Worm (Caenorhabditis elegans): ENCODE measurements around the gene tag-281.

tag-281 gene

DNA sequence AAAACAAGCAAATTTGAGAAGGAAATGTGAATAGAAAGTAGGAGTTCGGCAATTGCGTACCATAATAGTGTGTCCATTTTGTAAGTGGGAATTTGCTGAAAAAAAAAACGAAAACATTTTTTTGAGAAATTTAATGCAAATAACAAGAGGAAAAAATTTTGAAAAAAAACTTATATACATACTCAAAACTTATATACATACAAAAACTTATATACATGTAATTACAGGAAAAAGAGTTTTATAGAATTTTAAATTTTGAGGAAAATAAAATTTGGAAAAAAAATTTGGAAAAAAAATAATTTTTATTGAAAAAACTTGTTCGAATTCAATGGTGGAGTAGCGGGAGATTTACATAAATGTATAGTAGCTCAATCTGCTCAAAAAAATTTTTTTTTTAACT is 43.2 kb downstream of the tag-281 start, which contains the start of gene ador-1:
TSS of gene ador-1 (minus strand) at position 101 of the 400 bp plus-strand sequence.
- TF ChIP-seq fkh-10 (GFP tag; optimal IDR thresholded peaks at IDR 0.05) (no peak), egl-5 (tag; optimal IDR thresholded peaks at IDR 0.05) (no peak), egl-27 (tag; optimal IDR thresholded peaks at IDR 0.05) (no peak), ZK546.5 (tag; optimal IDR thresholded peaks at IDR 0.05) (no peak), lin-15B (tag; optimal IDR thresholded peaks at IDR 0.05) (no peak), elt-2 (tag; optimal IDR thresholded peaks at IDR 0.05) (no peak)

DNA sequence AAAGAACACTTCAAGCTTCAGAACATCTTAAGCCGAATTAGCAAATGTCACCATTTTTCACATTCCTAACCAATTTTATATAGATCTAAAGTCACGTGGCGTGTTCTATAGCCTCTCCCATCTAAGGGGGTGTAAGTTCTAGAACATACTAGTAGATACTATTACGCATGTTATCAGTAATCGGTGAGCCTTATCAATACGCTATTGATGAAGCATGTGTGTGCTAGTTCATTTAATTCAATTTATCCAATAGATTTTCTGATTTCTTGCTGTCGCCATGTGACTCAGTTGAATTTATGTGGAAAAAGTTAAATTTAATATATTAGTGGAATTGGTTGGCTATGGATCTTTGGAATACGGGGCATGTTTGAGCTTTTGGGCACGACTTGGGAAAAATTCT is 47.0 kb downstream of the tag-281 start:
- TF ChIP-seq hmg-11 (tag; optimal IDR thresholded peaks at IDR 0.05) = no peak
- TF ChIP-seq daf-12 (tag; optimal IDR thresholded peaks at IDR 0.05) = no peak
- TF ChIP-seq nhr-11 (tag; optimal IDR thresholded peaks at IDR 0.05) = peak; percentile 10
- no peak for TF ChIP-seq zag-1 (tag; optimal IDR thresholded peaks at IDR 0.05)

DNA sequence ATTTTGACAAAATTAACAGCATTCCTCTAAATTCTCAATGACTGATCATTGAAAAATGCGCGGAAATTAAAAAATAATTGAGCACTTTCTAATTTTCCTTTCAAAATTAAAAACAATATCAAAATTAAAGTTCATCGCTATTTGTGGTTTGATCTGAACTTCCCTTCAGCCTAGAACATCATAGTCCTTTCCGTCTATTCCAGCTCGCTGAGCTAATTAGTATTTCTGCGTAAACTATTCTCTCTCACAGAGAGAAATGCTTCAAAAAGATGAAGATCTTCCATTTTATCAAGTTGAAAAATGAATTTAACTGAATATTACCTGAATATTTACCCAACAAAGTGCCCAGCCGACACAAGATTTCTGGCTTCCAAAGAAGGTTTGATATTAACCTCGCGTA is 47.5 kb downstream of the tag-281 start, which contains the start of gene srh-68:
TSS of gene srh-68 (plus strand) at position 301 of the 400 bp plus-strand sequence.
- TF ChIP-seq jun-1 (tag; optimal IDR thresholded peaks at IDR 0.05) = no peak
- TF ChIP-seq ceh-9 (tag; optimal IDR thresholded peaks at IDR 0.05) = no peak
- no peak for TF ChIP-seq ztf-11 (tag; optimal IDR thresholded peaks at IDR 0.05)

DNA sequence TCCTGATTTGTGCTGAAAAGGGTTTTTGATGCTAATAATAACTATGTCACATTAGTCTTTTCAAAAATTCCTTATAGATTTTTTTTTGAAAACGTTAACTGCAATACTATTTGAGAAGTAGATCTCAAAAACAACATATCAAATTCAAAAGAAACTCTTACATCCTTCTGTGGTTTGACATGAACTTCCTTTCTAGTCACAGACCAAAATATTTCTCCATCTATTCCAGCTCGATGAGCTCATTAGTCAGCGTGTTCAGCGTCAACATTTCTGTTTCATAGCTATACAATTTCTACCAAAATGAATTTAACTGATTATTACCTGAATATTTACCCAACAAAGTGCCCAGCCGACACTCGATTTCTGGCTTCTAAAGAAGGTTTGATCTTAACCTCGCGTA is 49.1 kb downstream of the tag-281 start, which contains the start of gene srh-67:
TSS of gene srh-67 (plus strand) at position 301 of the 400 bp plus-strand sequence.
- TF ChIP-seq ceh-82 (tag; optimal IDR thresholded peaks at IDR 0.05) = no peak
- TF ChIP-seq mml-1 (tag; optimal IDR thresholded peaks at IDR 0.05) = no peak
- TF ChIP-seq fos-1 (tag; optimal IDR thresholded peaks at IDR 0.05) = no peak
- TF ChIP-seq hmg-11 (tag; optimal IDR thresholded peaks at IDR 0.05) = no peak
